Fruit fly (Drosophila melanogaster): ENCODE data around the gene Papss.

dm6 chr3L:19896280-19896891, 51.3 kb downstream of the Papss start:
- no peak for TF ChIP-seq EcR (GFP tag; optimal IDR thresholded peaks at IDR 0.05)
- no peak for TF ChIP-seq fd96Ca (GFP tag; IDR thresholded peaks at IDR 0.05)
- TF ChIP-seq Pif1A (GFP tag; optimal IDR thresholded peaks at IDR 0.05): no peak
- TF ChIP-seq CG34367 (tag; optimal IDR thresholded peaks at IDR 0.05): no peak
- no peak; the same call in 1 of the 2 replicates for TF ChIP-seq Ets98B (GFP tag; IDR thresholded peaks at IDR 0.05)
- TF ChIP-seq CG17806 (tag; optimal IDR thresholded peaks at IDR 0.05): no peak
- TF ChIP-seq CG9948 (tag; optimal IDR thresholded peaks at IDR 0.05): no peak
- 0 out of 3 replicates have a peak, but pooled peaks have one; percentile 11 for TF ChIP-seq CG4496 (GFP tag; IDR thresholded peaks at IDR 0.05)
- no peak for TF ChIP-seq CG8159 (tag; optimal IDR thresholded peaks at IDR 0.05)
- TF ChIP-seq Snoo (tag; optimal IDR thresholded peaks at IDR 0.05): no peak
- no peak for TF ChIP-seq CG13204 (GFP tag; optimal IDR thresholded peaks at IDR 0.05)
- TF ChIP-seq CG14655 (GFP tag; optimal IDR thresholded peaks at IDR 0.05): no peak
- TF ChIP-seq rn (GFP tag; IDR thresholded peaks at IDR 0.05): no peak
- no peak for TF ChIP-seq CG10348 (GFP tag; IDR thresholded peaks at IDR 0.05)

Data from whole organism, pupa.